Fruit fly (Drosophila melanogaster) whole organism, embryonic: ENCODE measurements around the gene CG31468.

Experiments used
- Abd-B ChIP-seq: fragments of 200-800 bp; sonication (Bioruptor generic); optimal IDR thresholded peaks from 2 replicates; lab custom pipeline; 2018; ENCODE audit warnings: missing biosample characterization, mild to moderate bottlenecking, missing genetic modification characterization, moderate library complexity
- CG10321 ChIP-seq: fragments of 200-800 bp; sonication (Bioruptor generic); IDR thresholded peaks from 2 replicates; pipeline ENCODE4 v1.3.6; 2022; ENCODE audit warnings: missing biosample characterization, missing genetic modification characterization
- CG11456 ChIP-seq: fragments of 200-800 bp; sonication (Bioruptor generic); IDR thresholded peaks from 3 replicates; pipeline ENCODE4 v1.3.6; 2022; ENCODE audit warnings: missing biosample characterization, missing genetic modification characterization
- CG12299 ChIP-seq: fragments of 200-800 bp; sonication (Bioruptor generic); optimal IDR thresholded peaks from 2 replicates; lab custom pipeline; 2018; ENCODE audit warnings: missing biosample characterization, mild to moderate bottlenecking, missing genetic modification characterization
- CG1233 ChIP-seq: fragments of 200-800 bp; sonication (Bioruptor generic); optimal IDR thresholded peaks from 4 replicates; lab custom pipeline; 2018; ENCODE audit warnings: missing biosample characterization, mild to moderate bottlenecking, missing genetic modification characterization
- CG15514 ChIP-seq: fragments of 200-800 bp; sonication (Bioruptor generic); optimal IDR thresholded peaks from 3 replicates; lab custom pipeline; 2017; ENCODE audit warnings: missing biosample characterization, missing genetic modification characterization, mild to moderate bottlenecking, moderate library complexity, missing genetic modification reagents
- CG15601 ChIP-seq: fragments of 200-800 bp; sonication (Bioruptor generic); optimal IDR thresholded peaks from 3 replicates; lab custom pipeline; 2019; ENCODE audit warnings: missing biosample characterization, mild to moderate bottlenecking, missing genetic modification characterization, moderate library complexity
- CG15696 ChIP-seq: fragments of 200-800 bp; sonication (Bioruptor generic); optimal IDR thresholded peaks from 2 replicates; lab custom pipeline; 2019; ENCODE audit warnings: missing biosample characterization, mild to moderate bottlenecking, missing genetic modification characterization, moderate library complexity
- CG16813 ChIP-seq: fragments of 200-800 bp; sonication (Bioruptor generic); IDR thresholded peaks from 3 replicates; pipeline ENCODE4 v1.3.6; 2022; ENCODE audit warnings: missing biosample characterization, missing genetic modification characterization; ENCODE audit not compliant: partially characterized antibody
- CG18619 ChIP-seq: fragments of 200-800 bp; sonication (Bioruptor generic); optimal IDR thresholded peaks from 3 replicates; lab custom pipeline; 2017; ENCODE audit warnings: missing biosample characterization, mild to moderate bottlenecking, missing genetic modification characterization
- CG2116 ChIP-seq: fragments of 200-800 bp; sonication (Bioruptor generic); optimal IDR thresholded peaks from 3 replicates; lab custom pipeline; 2018; ENCODE audit warnings: missing biosample characterization, mild to moderate bottlenecking, missing genetic modification characterization
- CG6654 ChIP-seq: fragments of 200-800 bp; sonication (Bioruptor generic); optimal IDR thresholded peaks from 2 replicates; lab custom pipeline; 2017; ENCODE audit warnings: missing biosample characterization, mild to moderate bottlenecking, missing genetic modification characterization
- CG8765 ChIP-seq: fragments of 200-800 bp; sonication (Bioruptor generic); IDR thresholded peaks from 2 replicates; pipeline ENCODE4 v1.3.6; 2022; ENCODE audit warnings: missing biosample characterization, missing genetic modification characterization
- CG9437 ChIP-seq: fragments of 200-800 bp; sonication (Bioruptor generic); optimal IDR thresholded peaks from 2 replicates; lab custom pipeline; 2018; ENCODE audit warnings: missing biosample characterization, mild to moderate bottlenecking, missing genetic modification characterization
- CG9797 ChIP-seq: fragments of 200-800 bp; sonication (Bioruptor generic); optimal IDR thresholded peaks from 3 replicates; lab custom pipeline; 2018; ENCODE audit warnings: missing biosample characterization, mild to moderate bottlenecking, missing genetic modification characterization
- Deaf1 ChIP-seq: fragments of 200-800 bp; optimal IDR thresholded peaks from 3 replicates; lab custom pipeline; 2019; ENCODE audit warnings: missing biosample characterization, mild to moderate bottlenecking, missing genetic modification characterization, moderate library complexity
- Doc2 ChIP-seq: fragments of 200-800 bp; sonication (Bioruptor generic); IDR thresholded peaks from 2 replicates; pipeline ENCODE4 v1.3.6; 2022; ENCODE audit warnings: missing biosample characterization, missing genetic modification characterization
- E2f2 ChIP-seq: fragments of 200-800 bp; sonication (Bioruptor generic); IDR thresholded peaks from 2 replicates; pipeline ENCODE4 v1.3.6; 2022; ENCODE audit warnings: missing biosample characterization, missing genetic modification characterization
- Ets65A ChIP-seq: fragments of 200-800 bp; sonication (Bioruptor generic); peaks from one replicate; lab custom pipeline; 2016; ENCODE audit warnings: missing biosample characterization, missing genetic modification characterization
- HmgZ ChIP-seq: fragments of 200-800 bp; sonication (Bioruptor generic); optimal IDR thresholded peaks from 2 replicates; lab custom pipeline; 2018; ENCODE audit warnings: missing biosample characterization, mild to moderate bottlenecking, missing genetic modification characterization
- Hmx ChIP-seq: fragments of 200-800 bp; sonication (Bioruptor generic); optimal IDR thresholded peaks from 2 replicates; lab custom pipeline; 2016; ENCODE audit warnings: missing biosample characterization, missing genetic modification characterization
- Lpt ChIP-seq: fragments of >200 bp; optimal IDR thresholded peaks from 2 replicates; lab custom pipeline; 2018; ENCODE audit warnings: missing biosample characterization, missing genetic modification characterization
- MESR4 ChIP-seq: fragments of 200-800 bp; sonication (Bioruptor generic); optimal IDR thresholded peaks from 2 replicates; lab custom pipeline; 2018; ENCODE audit warnings: missing biosample characterization, mild to moderate bottlenecking, missing genetic modification characterization, moderate library complexity
- Mrtf ChIP-seq: fragments of 200-800 bp; sonication (Bioruptor generic); IDR thresholded peaks from 3 replicates; pipeline ENCODE4 v1.3.6; 2022; ENCODE audit warnings: missing biosample characterization, missing genetic modification characterization
- Neu2 ChIP-seq: fragments of 200-800 bp; sonication (Bioruptor generic); optimal IDR thresholded peaks from 3 replicates; lab custom pipeline; 2016; ENCODE audit warnings: missing biosample characterization, missing genetic modification characterization, borderline replicate concordance
- Pdp1 ChIP-seq, 2 experiments: fragments of 200-800 bp; sonication (Bioruptor generic); optimal IDR thresholded peaks; 3 replicates each; lab custom pipeline; 2016; ENCODE audit warnings: missing biosample characterization in 2 of 2, missing genetic modification characterization in 2 of 2, mild to moderate bottlenecking in 1 of 2, moderate library complexity in 1 of 2
- Sox102F ChIP-seq: fragments of 200-800 bp; sonication (Bioruptor generic); optimal IDR thresholded peaks from 2 replicates; lab custom pipeline; 2018; ENCODE audit warnings: missing biosample characterization, mild to moderate bottlenecking, missing genetic modification characterization, moderate library complexity
- Taf1 ChIP-seq: fragments of 200-800 bp; sonication (Bioruptor generic); IDR thresholded peaks from 2 replicates; pipeline ENCODE4 v1.3.6; 2022; ENCODE audit warnings: missing biosample characterization, missing genetic modification characterization
- ap ChIP-seq: fragments of 200-800 bp; sonication (Bioruptor generic); IDR thresholded peaks from 2 replicates; pipeline ENCODE4 v1.3.6; 2022; ENCODE audit warnings: missing biosample characterization, missing genetic modification characterization
- bcd ChIP-seq: fragments of 200-800 bp; sonication (Bioruptor generic); optimal IDR thresholded peaks from 2 replicates; lab custom pipeline; 2017; ENCODE audit warnings: missing biosample characterization, mild to moderate bottlenecking, missing genetic modification characterization
- bigmax ChIP-seq: fragments of 200-800 bp; sonication (Bioruptor generic); optimal IDR thresholded peaks from 2 replicates; lab custom pipeline; 2018; ENCODE audit warnings: missing biosample characterization, mild to moderate bottlenecking, missing genetic modification characterization
- cas ChIP-seq: fragments of 200-800 bp; sonication (Bioruptor generic); IDR thresholded peaks from 2 replicates; pipeline ENCODE4 v1.3.6; 2022; ENCODE audit warnings: missing biosample characterization, missing genetic modification characterization
- grn ChIP-seq: fragments of 200-800 bp; sonication (Bioruptor generic); optimal IDR thresholded peaks from 3 replicates; lab custom pipeline; 2017; ENCODE audit warnings: missing biosample characterization, missing genetic modification characterization
- h ChIP-seq: fragments of >200 bp; optimal IDR thresholded peaks from 2 replicates; lab custom pipeline; 2017
- hb ChIP-seq: fragments of 200-800 bp; sonication (Bioruptor generic); IDR thresholded peaks from 3 replicates; pipeline ENCODE4 v1.3.6; 2022; ENCODE audit warnings: missing biosample characterization, missing genetic modification characterization; ENCODE audit not compliant: partially characterized antibody
- hkb ChIP-seq, 2 experiments: fragments of 200-800 bp in 1 of 2; fragments of >200 bp in 1 of 2; sonication (Bioruptor generic) in 1 of 2; IDR thresholded peaks in 1 of 2; optimal IDR thresholded peaks in 1 of 2; 2 replicates each; pipeline versions ENCODE4 v1.3.6 to Lab custom; 2017 to 2022; ENCODE audit warnings: missing biosample characterization in 1 of 2, missing genetic modification characterization in 1 of 2
- hth ChIP-seq: fragments of >200 bp; optimal IDR thresholded peaks from 2 replicates; lab custom pipeline; 2017; ENCODE audit warnings: inconsistent platforms
- lilli ChIP-seq: fragments of 200-800 bp; sonication (Bioruptor generic); optimal IDR thresholded peaks from 3 replicates; lab custom pipeline; 2016; ENCODE audit warnings: missing biosample characterization, missing genetic modification characterization
- lov ChIP-seq, 2 experiments: fragments of 200-800 bp in 1 of 2; fragments of >200 bp in 1 of 2; sonication (Bioruptor generic) in 1 of 2; IDR thresholded peaks in 1 of 2; optimal IDR thresholded peaks in 1 of 2; 2 replicates in 1 of 2; 3 replicates in 1 of 2; pipeline versions ENCODE4 v1.3.6 to Lab custom; 2017 to 2022; ENCODE audit warnings: missing biosample characterization in 1 of 2, missing genetic modification characterization in 1 of 2
- mam ChIP-seq: fragments of 200-800 bp; sonication (Bioruptor generic); optimal IDR thresholded peaks from 3 replicates; lab custom pipeline; 2016; ENCODE audit warnings: missing biosample characterization, missing genetic modification characterization
- peb ChIP-seq: fragments of 200-800 bp; sonication (Bioruptor generic); IDR thresholded peaks from 2 replicates; pipeline ENCODE4 v1.3.6; 2022; ENCODE audit warnings: missing biosample characterization, missing genetic modification characterization
- phol ChIP-seq: fragments of 200-800 bp; sonication (Bioruptor generic); optimal IDR thresholded peaks from 3 replicates; lab custom pipeline; 2018; ENCODE audit warnings: missing biosample characterization, mild to moderate bottlenecking, missing genetic modification characterization, moderate library complexity
- pita ChIP-seq: fragments of 200-800 bp; sonication (Bioruptor generic); optimal IDR thresholded peaks from 2 replicates; lab custom pipeline; 2017; ENCODE audit warnings: missing biosample characterization, mild to moderate bottlenecking, missing genetic modification characterization
- scrt ChIP-seq: fragments of 200-800 bp; sonication (Bioruptor generic); optimal IDR thresholded peaks from 2 replicates; lab custom pipeline; 2018; ENCODE audit warnings: missing biosample characterization, mild to moderate bottlenecking, missing genetic modification characterization, moderate library complexity

Gene CG31468

DNA sequence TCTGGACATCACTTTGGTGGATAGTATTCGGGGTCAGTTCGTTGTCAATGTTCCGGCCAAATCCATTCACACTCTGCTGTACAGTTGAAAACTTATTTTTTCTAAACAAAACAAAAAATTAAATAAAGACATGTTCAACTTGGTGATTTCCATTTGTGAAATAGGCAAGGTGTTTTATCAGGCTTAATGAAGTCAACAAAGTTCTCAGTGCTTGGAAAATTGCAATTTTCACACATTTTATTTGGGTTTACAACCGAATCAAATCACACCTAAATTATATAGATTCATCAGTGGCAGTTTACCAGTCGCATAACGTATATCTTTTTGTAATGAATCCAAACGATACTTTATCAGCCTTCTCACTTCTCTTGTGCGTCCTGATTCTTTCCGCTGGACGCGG lies 2.3 kb upstream of the CG31468 start, which contains the start of gene Qsox4:
Qsox4 (plus strand) TSS at position 301 of the 400 bp plus-strand sequence.
- TF ChIP-seq h (lab: Kevin White, UChicago) (no peak), cas (GFP tag; lab: Robert Waterston, UW) (no peak), hkb (optimal IDR thresholded peaks at IDR 0.05; lab: Kevin White, UChicago) (no peak), hkb (GFP tag; IDR thresholded peaks at IDR 0.05; lab: Robert Waterston, UW) (no peak), HmgZ (tag; lab: Kevin White, UChicago) (no peak)
- TF ChIP-seq, all 482 proteins: peak for 0

DNA sequence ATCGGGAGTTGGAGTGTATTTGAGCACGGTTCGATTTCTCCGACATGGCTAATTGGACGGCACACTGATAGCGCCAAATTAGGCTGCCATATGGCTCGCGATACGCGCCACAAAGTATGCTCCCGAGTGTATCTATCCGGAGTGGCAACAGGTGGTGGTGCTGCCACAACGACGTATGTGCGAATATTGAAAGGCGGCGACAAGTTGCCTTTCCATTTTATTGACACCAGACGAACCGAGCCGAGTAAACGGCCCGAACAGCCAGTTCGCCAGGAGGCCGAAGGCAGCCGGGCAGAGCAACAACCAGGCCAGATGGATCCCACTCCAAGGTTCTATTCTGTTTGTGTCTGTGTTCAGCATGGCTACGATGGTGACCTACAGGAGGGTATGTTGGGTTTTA lies 1.3 kb downstream of the CG31468 start, which contains the start of gene prt:
prt (minus strand) TSS at position 193 of the 400 bp plus-strand sequence.
- peak; percentile 27 for TF ChIP-seq Ets65A
- TF ChIP-seq ap (GFP tag; lab: Robert Waterston, UW), result no peak
- 0 out of 3 replicates have a peak, but pooled peaks have one; percentile 25 for TF ChIP-seq CG11456 (GFP tag; lab: Robert Waterston, UW)
- TF ChIP-seq Deaf1 (tag; lab: Kevin White, UChicago), result peak; percentile 87
- TF ChIP-seq scrt (GFP tag; lab: Kevin White, UChicago), result peak; percentile 72
- no peak for TF ChIP-seq CG6654 (GFP tag; lab: Kevin White, UChicago)
- no peak for TF ChIP-seq Hmx (GFP tag; lab: Kevin White, UChicago)
- 0 out of 3 replicates have a peak, but pooled peaks have one; percentile 16 for TF ChIP-seq Mrtf (GFP tag; lab: Robert Waterston, UW)

DNA sequence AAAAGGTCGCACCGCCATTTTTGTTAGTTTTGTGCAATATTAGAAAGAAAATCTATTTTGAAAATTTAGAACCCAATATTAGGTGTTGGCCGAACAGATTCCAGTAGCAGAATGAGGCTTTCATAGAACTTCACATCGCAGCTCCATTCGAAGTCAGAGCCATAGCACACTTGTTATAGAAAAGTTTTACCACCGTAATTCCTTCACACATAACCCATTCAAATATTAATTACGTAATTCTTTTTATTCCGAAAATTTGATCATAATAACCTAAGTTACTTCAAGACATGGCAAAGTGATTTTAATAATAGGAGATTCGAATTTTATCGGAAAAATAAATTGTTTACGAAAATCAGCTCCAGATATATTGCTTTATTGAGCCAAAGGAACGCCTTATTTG lies 4.0 kb downstream of the CG31468 start, which contains the start of gene CG10252:
CG10252 (minus strand) TSS at position 101 of the 400 bp plus-strand sequence.
- TF ChIP-seq phol (tag; lab: Kevin White, UChicago) (no peak), Pdp1 (GFP tag; optimal IDR thresholded peaks at IDR 0.05; lab: Kevin White, UChicago) (peak in 1 of 2 experiments; percentile 68)
- TF ChIP-seq, all 482 proteins: peak for 1

DNA sequence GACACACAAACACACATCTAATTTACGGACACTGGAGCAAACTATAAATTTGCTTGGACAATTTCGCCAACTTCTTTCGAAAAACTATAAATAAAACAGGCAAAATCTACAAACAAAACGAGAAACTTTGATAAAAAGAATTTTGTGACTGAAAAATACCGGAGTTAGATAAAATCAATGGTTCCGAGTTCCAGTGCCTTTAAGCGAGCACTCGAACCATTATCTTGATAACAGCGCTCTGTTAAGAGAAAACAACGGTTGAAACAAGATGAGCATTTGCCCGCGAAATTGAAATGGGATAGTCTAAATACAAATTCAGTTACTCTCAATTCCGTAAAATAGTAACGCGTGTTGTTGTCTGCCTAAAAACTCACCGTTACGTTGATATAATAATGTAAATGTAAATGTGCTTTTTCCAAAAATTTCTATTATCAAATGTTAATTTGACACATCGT lies 5.5 kb downstream of the CG31468 start, which contains the start of gene CG10254:
CG10254 (minus strand) TSS at position 405 of the 455 bp plus-strand sequence.
- peak; percentile 64 for TF ChIP-seq pita (GFP tag; lab: Kevin White, UChicago)
- no peak for TF ChIP-seq Taf1 (GFP tag; lab: Robert Waterston, UW)
- TF ChIP-seq peb (GFP tag; lab: Robert Waterston, UW), result no peak
- TF ChIP-seq CG15696 (tag; lab: Kevin White, UChicago), result no peak
- peak; percentile 55 for TF ChIP-seq MESR4 (GFP tag; lab: Kevin White, UChicago)
- peak; percentile 90 for TF ChIP-seq E2f2 (GFP tag; lab: Robert Waterston, UW)
- no peak for TF ChIP-seq Lpt (GFP tag; lab: Kevin White, UChicago)
- no peak for TF ChIP-seq CG1233 (GFP tag; lab: Kevin White, UChicago)
- peak; percentile 34 for TF ChIP-seq CG9797 (GFP tag; lab: Kevin White, UChicago)
- TF ChIP-seq CG15601, result peak; percentile 100
- no peak for TF ChIP-seq lilli
- TF ChIP-seq hb (GFP tag; lab: Robert Waterston, UW), result no peak
- TF ChIP-seq CG9437, result no peak
- no peak for TF ChIP-seq CG16813 (GFP tag; lab: Robert Waterston, UW)
- TF ChIP-seq CG10321 (GFP tag; lab: Robert Waterston, UW), result no peak
- no peak for TF ChIP-seq bcd (GFP tag; lab: Kevin White, UChicago)
- TF ChIP-seq Doc2 (GFP tag; lab: Robert Waterston, UW), result no peak
- TF ChIP-seq mam (GFP tag; lab: Kevin White, UChicago), result no peak
- peak; percentile 95 for TF ChIP-seq grn
- TF ChIP-seq CG8765 (GFP tag; lab: Robert Waterston, UW), result no peak
- TF ChIP-seq Neu2 (GFP tag; lab: Kevin White, UChicago), result no peak
- TF ChIP-seq CG18619, result no peak
- no peak for TF ChIP-seq lov (optimal IDR thresholded peaks at IDR 0.05; lab: Kevin White, UChicago)
- TF ChIP-seq lov (GFP tag; IDR thresholded peaks at IDR 0.05; lab: Robert Waterston, UW), result no peak
- no peak for TF ChIP-seq hth (lab: Kevin White, UChicago)
- peak; percentile 7 for TF ChIP-seq CG12299 (tag; lab: Kevin White, UChicago)
- TF ChIP-seq Abd-B, result no peak
- peak; percentile 99 for TF ChIP-seq CG15514
- TF ChIP-seq Sox102F (GFP tag; lab: Kevin White, UChicago), result no peak
- peak; percentile 2 for TF ChIP-seq CG2116
- TF ChIP-seq bigmax (GFP tag; lab: Kevin White, UChicago), result peak; percentile 55
- TF ChIP-seq Deaf1 (tag; lab: Kevin White, UChicago), result no peak
